Fruit fly (Drosophila melanogaster) whole organism, embryonic: ENCODE data around the gene CG11588.

Source experiments
- CG10321 ChIP-seq: fragments of 200-800 bp; sonication (Bioruptor generic); IDR thresholded peaks from 2 replicates; pipeline ENCODE4 v1.3.6; 2022; ENCODE audit warnings: missing biosample characterization, missing genetic modification characterization
- CG12769 ChIP-seq: fragments of 200-800 bp; sonication (Bioruptor generic); optimal IDR thresholded peaks from 2 replicates; lab custom pipeline; 2019; ENCODE audit warnings: missing biosample characterization, mild to moderate bottlenecking, missing genetic modification characterization, moderate library complexity
- CG14667 ChIP-seq: fragments of 200-800 bp; sonication (Bioruptor generic); IDR thresholded peaks from 2 replicates; pipeline ENCODE4 v1.3.6; 2022; ENCODE audit warnings: missing biosample characterization, missing genetic modification characterization
- CG15601 ChIP-seq: fragments of 200-800 bp; sonication (Bioruptor generic); optimal IDR thresholded peaks from 3 replicates; lab custom pipeline; 2019; ENCODE audit warnings: missing biosample characterization, mild to moderate bottlenecking, missing genetic modification characterization, moderate library complexity
- CG15696 ChIP-seq: fragments of 200-800 bp; sonication (Bioruptor generic); optimal IDR thresholded peaks from 2 replicates; lab custom pipeline; 2019; ENCODE audit warnings: missing biosample characterization, mild to moderate bottlenecking, missing genetic modification characterization, moderate library complexity
- CG16815 ChIP-seq: fragments of 200-800 bp; sonication (Bioruptor generic); optimal IDR thresholded peaks from 3 replicates; lab custom pipeline; 2017; ENCODE audit warnings: missing biosample characterization, mild to moderate bottlenecking, missing genetic modification characterization
- CG17361 ChIP-seq: fragments of 200-800 bp; sonication (Bioruptor generic); IDR thresholded peaks from 3 replicates; pipeline ENCODE4 v1.3.6; 2022; ENCODE audit warnings: missing biosample characterization, missing genetic modification characterization
- CG18262 ChIP-seq: fragments of 200-800 bp; optimal IDR thresholded peaks from 3 replicates; lab custom pipeline; 2019; ENCODE audit warnings: missing biosample characterization, mild to moderate bottlenecking, missing genetic modification characterization, moderate library complexity
- CG34224 ChIP-seq: fragments of 200-800 bp; sonication (Bioruptor generic); IDR thresholded peaks from 3 replicates; pipeline ENCODE4 v1.3.6; 2022; ENCODE audit warnings: missing biosample characterization, missing genetic modification characterization; ENCODE audit not compliant: partially characterized antibody
- CG6689 ChIP-seq: fragments of 200-800 bp; sonication (Bioruptor generic); IDR thresholded peaks from 2 replicates; pipeline ENCODE4 v1.3.6; 2022; ENCODE audit warnings: missing biosample characterization, missing genetic modification characterization
- CG9817 ChIP-seq: fragments of 200-800 bp; sonication (Bioruptor generic); optimal IDR thresholded peaks from 2 replicates; lab custom pipeline; 2018; ENCODE audit warnings: missing biosample characterization, mild to moderate bottlenecking, missing genetic modification characterization, moderate library complexity
- Ets65A ChIP-seq: fragments of 200-800 bp; sonication (Bioruptor generic); peaks from one replicate; lab custom pipeline; 2016; ENCODE audit warnings: missing biosample characterization, missing genetic modification characterization
- HLH3B ChIP-seq: fragments of 200-800 bp; sonication (Bioruptor generic); IDR thresholded peaks from 2 replicates; pipeline ENCODE4 v1.3.6; 2022; ENCODE audit warnings: missing biosample characterization, missing genetic modification characterization
- Lpt ChIP-seq: fragments of >200 bp; optimal IDR thresholded peaks from 2 replicates; lab custom pipeline; 2018; ENCODE audit warnings: missing biosample characterization, missing genetic modification characterization
- Med ChIP-seq: fragments of 200-800 bp; sonication (Bioruptor generic); peaks from one replicate; lab custom pipeline; 2016; ENCODE audit warnings: missing biosample characterization, missing genetic modification characterization, mild to moderate bottlenecking, inconsistent platforms, moderate library complexity
- Nf-YC ChIP-seq: fragments of 200-800 bp; optimal IDR thresholded peaks from 3 replicates; lab custom pipeline; 2019; ENCODE audit warnings: missing biosample characterization, mild to moderate bottlenecking, missing genetic modification characterization, moderate library complexity
- PHDP ChIP-seq: fragments of 200-800 bp; sonication (Bioruptor generic); optimal IDR thresholded peaks from 3 replicates; lab custom pipeline; 2018; ENCODE audit warnings: missing biosample characterization, mild to moderate bottlenecking, missing genetic modification characterization, moderate library complexity
- Pdp1 ChIP-seq, 2 experiments: fragments of 200-800 bp; sonication (Bioruptor generic); optimal IDR thresholded peaks; 3 replicates each; lab custom pipeline; 2016; ENCODE audit warnings: missing biosample characterization in 2 of 2, missing genetic modification characterization in 2 of 2, mild to moderate bottlenecking in 1 of 2, moderate library complexity in 1 of 2
- Ravus ChIP-seq: fragments of 200-800 bp; sonication (Bioruptor generic); IDR thresholded peaks from 2 replicates; pipeline ENCODE4 v1.3.6; 2022; ENCODE audit warnings: missing biosample characterization, missing genetic modification characterization
- Scr ChIP-seq: fragments of 200-800 bp; sonication (Bioruptor generic); IDR thresholded peaks from 2 replicates; pipeline ENCODE4 v1.3.6; 2022; ENCODE audit warnings: missing biosample characterization, missing genetic modification characterization; ENCODE audit not compliant: partially characterized antibody
- chinmo ChIP-seq: fragments of 200-800 bp; sonication (Bioruptor generic); IDR thresholded peaks from 4 replicates; pipeline ENCODE4 v1.3.6; 2022; ENCODE audit warnings: missing biosample characterization, missing genetic modification characterization; ENCODE audit not compliant: partially characterized antibody
- dati ChIP-seq: fragments of 200-800 bp; sonication (Bioruptor generic); IDR thresholded peaks from 2 replicates; pipeline ENCODE4 v1.3.6; 2022; ENCODE audit warnings: missing biosample characterization, missing genetic modification characterization
- ken ChIP-seq: fragments of 200-800 bp; sonication (Bioruptor generic); IDR thresholded peaks from 3 replicates; pipeline ENCODE4 v1.3.6; 2022; ENCODE audit warnings: missing biosample characterization, missing genetic modification characterization
- lmd ChIP-seq: fragments of 200-800 bp; sonication (Bioruptor generic); IDR thresholded peaks from 2 replicates; pipeline ENCODE4 v1.3.6; 2022; ENCODE audit warnings: missing biosample characterization, missing genetic modification characterization
- nerfin-1 ChIP-seq: fragments of 200-800 bp; sonication (Bioruptor generic); optimal IDR thresholded peaks from 3 replicates; lab custom pipeline; 2019; ENCODE audit warnings: missing biosample characterization, mild to moderate bottlenecking, missing genetic modification characterization, moderate library complexity
- otp ChIP-seq: fragments of 200-800 bp; sonication (Bioruptor generic); IDR thresholded peaks from 3 replicates; pipeline ENCODE4, ENCODE4 v1.3.6; 2022; ENCODE audit warnings: missing biosample characterization, missing genetic modification characterization
- prd ChIP-seq, 3 experiments: fragments of >200 bp in 2 of 3; fragments of 200-800 bp in 1 of 3; sonication (Bioruptor generic) in 1 of 3; optimal IDR thresholded peaks in 2 of 3; IDR thresholded peaks in 1 of 3; 2 replicates in 2 of 3; 3 replicates in 1 of 3; pipeline versions ENCODE4 v1.3.6 to Lab custom; 2017 to 2022; ENCODE audit warnings: missing biosample characterization in 1 of 3, missing genetic modification characterization in 1 of 3
- scrt ChIP-seq: fragments of 200-800 bp; sonication (Bioruptor generic); optimal IDR thresholded peaks from 2 replicates; lab custom pipeline; 2018; ENCODE audit warnings: missing biosample characterization, mild to moderate bottlenecking, missing genetic modification characterization, moderate library complexity
- sob ChIP-seq: fragments of 200-800 bp; sonication (Bioruptor generic); IDR thresholded peaks from 2 replicates; pipeline ENCODE4 v1.3.6; 2022; ENCODE audit warnings: missing biosample characterization, missing genetic modification characterization
- stwl ChIP-seq: fragments of 200-800 bp; sonication (Bioruptor generic); optimal IDR thresholded peaks from 3 replicates; lab custom pipeline; 2018; ENCODE audit warnings: missing biosample characterization, mild to moderate bottlenecking, missing genetic modification characterization, moderate library complexity
- tgo ChIP-seq: fragments of 200-800 bp; sonication (Bioruptor generic); IDR thresholded peaks from 3 replicates; pipeline ENCODE4 v1.3.6; 2022; ENCODE audit warnings: missing biosample characterization, missing genetic modification characterization
- trem ChIP-seq: fragments of 200-800 bp; optimal IDR thresholded peaks from 3 replicates; lab custom pipeline; 2019; ENCODE audit warnings: missing biosample characterization, mild to moderate bottlenecking, missing genetic modification characterization, moderate library complexity
- vfl ChIP-seq: fragments of 200-800 bp; sonication (Bioruptor generic); optimal IDR thresholded peaks from 2 replicates; lab custom pipeline; 2016; ENCODE audit warnings: missing biosample characterization, missing genetic modification characterization
- zen2 ChIP-seq: fragments of 200-800 bp; sonication (Bioruptor generic); IDR thresholded peaks from 3 replicates; pipeline ENCODE4 v1.3.6; 2022; ENCODE audit warnings: missing biosample characterization, missing genetic modification characterization; ENCODE audit not compliant: partially characterized antibody

CG11588 gene

DNA sequence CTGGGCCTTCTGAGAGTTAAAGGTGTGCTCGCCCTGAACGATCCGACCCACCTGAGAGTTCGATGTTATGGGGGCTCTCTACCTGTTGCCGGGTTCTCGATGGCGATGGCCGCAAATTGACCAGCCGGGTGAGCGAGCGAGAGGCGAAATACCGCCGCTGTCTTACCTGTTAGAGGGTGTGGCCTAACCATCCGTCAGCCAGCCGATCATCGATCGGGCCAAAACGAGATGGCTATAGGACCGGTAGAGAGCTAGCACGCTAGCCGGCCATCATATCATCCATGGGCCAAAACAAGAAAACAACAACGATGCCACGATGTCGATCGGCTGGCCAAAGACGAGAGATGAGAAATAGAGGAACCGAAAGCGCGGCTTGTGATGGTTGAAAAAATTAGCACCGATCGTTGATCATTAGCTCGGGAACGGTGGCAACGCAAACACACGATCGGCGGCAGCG is 6.0 kb downstream of the CG11588 start, which contains the start of gene byn (continued):
- TF ChIP-seq sob (GFP tag; lab: Robert Waterston, UW) (0 out of 2 replicates have a peak, but pooled peaks have one; percentile 13), otp (GFP tag; lab: Robert Waterston, UW) (0 out of 3 replicates have a peak, but pooled peaks have one; percentile 31), lmd (GFP tag; lab: Robert Waterston, UW) (no peak), CG12769 (tag; lab: Kevin White, UChicago) (no peak), vfl (GFP tag; lab: Kevin White, UChicago) (peak; percentile 5), Scr (0 out of 2 replicates have a peak, but pooled peaks have one; percentile 11), nerfin-1 (tag; lab: Kevin White, UChicago) (no peak), CG10321 (peak; percentile 91), chinmo (0 out of 4 replicates have a peak, but pooled peaks have one; percentile 31), Nf-YC (tag; lab: Kevin White, UChicago) (peak; percentile 95)

DNA sequence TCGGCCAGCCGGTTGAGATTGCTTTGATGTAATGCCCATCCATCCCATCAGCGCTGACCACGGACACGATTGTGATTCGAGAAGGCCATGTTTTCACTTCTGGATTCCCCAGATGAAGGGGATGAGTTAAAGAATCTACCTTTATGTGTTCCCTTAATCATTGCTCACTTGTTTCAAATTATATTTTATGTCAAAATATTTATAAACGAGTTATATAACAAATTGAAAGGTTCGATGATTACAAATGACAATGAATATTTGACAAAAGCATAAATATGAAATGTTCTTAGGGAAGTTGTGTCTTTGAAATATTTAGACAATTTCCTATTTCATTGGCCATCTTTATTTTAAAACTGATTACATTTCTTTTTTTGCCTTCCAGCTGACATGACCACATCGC is 10.3 kb downstream of the CG11588 start:
- TF ChIP-seq Pdp1 (GFP tag; optimal IDR thresholded peaks at IDR 0.05; lab: Kevin White, UChicago): peak in 1 of 2 experiments; percentile 73
- no peak for TF ChIP-seq tgo (GFP tag; lab: Robert Waterston, UW)

DNA sequence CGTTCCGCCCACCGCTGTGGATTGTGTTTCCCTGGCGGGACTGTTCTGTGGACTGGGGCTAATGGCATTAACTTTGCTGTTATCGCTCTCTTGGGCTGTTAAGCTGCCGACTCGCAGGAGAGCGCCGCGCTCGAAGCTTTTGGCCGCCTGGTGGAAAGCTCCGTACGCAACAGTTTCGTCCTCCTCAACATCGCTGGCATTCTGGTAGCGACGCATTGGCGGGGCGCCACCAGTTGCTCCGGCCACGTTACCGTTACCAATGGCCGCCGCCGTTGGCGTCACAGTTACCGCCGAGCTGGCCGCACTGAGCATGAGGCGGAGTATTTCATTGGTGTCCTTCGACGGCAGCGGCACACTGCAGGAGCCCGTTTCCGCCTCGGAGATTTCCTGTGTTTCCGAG is 16.0 kb downstream of the CG11588 start:
- TF ChIP-seq CG17361 (GFP tag; lab: Robert Waterston, UW) (no peak), CG34224 (GFP tag; lab: Robert Waterston, UW) (no peak), Pdp1 (GFP tag; optimal IDR thresholded peaks at IDR 0.05; lab: Kevin White, UChicago) (no peak), zen2 (GFP tag; lab: Robert Waterston, UW) (0 out of 3 replicates have a peak, but pooled peaks have one; percentile 25), ken (no peak), scrt (GFP tag; lab: Kevin White, UChicago) (peak; percentile 93), CG9817 (no peak), HLH3B (GFP tag; lab: Robert Waterston, UW) (no peak), CG15696 (no peak), Ravus (no peak), CG16815 (GFP tag; lab: Kevin White, UChicago) (no peak), prd (optimal IDR thresholded peaks at IDR 0.05; lab: Kevin White, UChicago) (no peak), prd (GFP tag; IDR thresholded peaks at IDR 0.05; lab: Robert Waterston, UW) (no peak), CG6689 (GFP tag; lab: Robert Waterston, UW) (0 out of 2 replicates have a peak, but pooled peaks have one; percentile 6), Ets65A (GFP tag; lab: Kevin White, UChicago) (peak; percentile 48), dati (GFP tag; lab: Robert Waterston, UW) (no peak), CG15601 (no peak), Lpt (no peak)

DNA sequence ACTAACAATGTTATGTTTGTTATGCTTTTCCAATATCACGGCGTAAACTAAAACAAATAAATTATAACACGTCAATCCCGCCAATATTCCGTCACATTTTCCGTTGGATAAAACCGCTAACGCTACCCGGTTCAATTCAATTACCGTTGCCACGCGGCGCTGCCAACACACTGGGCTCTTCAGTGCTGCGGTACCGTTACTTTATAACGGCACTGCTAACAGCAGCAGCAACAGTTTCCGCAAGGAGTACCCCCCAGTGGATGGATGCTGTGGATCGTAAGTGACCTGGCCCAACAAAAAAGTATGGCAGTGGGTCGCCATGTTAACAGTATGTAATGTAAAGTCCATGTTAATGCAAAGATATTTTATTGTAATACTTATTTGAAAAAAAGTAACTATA is 17.4 kb downstream of the CG11588 start, which contains the start of gene CG44837:
TSS of gene CG44837 (minus strand) at position 157 of the 400 bp plus-strand sequence.
- TF ChIP-seq stwl (tag; lab: Kevin White, UChicago): peak; percentile 32
- peak; percentile 7 for TF ChIP-seq Med
- TF ChIP-seq CG18262 (tag; lab: Kevin White, UChicago): no peak
- peak; percentile 84 for TF ChIP-seq scrt (GFP tag; lab: Kevin White, UChicago)
- TF ChIP-seq PHDP: no peak
- no peak for TF ChIP-seq CG14667 (GFP tag; lab: Robert Waterston, UW)
- peak; percentile 8 for TF ChIP-seq trem (tag; lab: Kevin White, UChicago)
